Fruit fly (Drosophila melanogaster): ENCODE results near the gene Grl36b.

Grl36b gene

DNA sequence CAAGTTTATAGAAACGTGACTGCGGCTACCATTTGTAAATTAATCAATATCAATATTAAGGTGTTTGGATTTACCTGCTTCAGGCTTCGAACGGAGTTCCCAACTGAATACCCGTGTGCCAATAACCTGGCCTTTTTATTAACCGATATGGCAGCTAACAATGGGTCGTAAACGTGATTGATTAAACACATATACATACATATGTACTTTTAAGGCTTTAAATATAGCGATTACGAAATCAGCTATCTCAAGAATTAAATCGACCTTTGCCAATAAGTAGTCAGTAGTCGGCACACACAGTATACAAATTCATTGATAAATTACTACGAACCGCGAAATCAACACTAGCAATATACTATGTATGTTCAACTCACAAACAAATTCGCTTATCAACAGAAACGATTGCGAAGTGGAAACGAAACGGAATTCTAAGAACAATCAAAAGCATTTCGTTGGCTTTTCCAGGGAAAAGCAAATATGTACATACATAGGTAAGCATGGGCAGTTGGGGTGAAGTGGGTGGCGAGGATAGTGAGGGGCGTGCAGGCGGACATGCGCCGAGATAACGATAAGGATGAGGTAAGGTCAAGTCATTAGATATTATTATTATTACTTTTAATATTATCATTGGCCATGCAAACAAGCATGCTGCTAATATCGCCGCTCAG is 23.1 kb upstream of the Grl36b start (continued):
- TF ChIP-seq Opbp (GFP tag; IDR thresholded peaks at IDR 0.05; ENCODE audit: partially characterized antibody) (no peak), fd64A (GFP tag; optimal IDR thresholded peaks at IDR 0.05) (peak; percentile 87), jing (GFP tag; optimal IDR thresholded peaks at IDR 0.05) (peak; percentile 22), ap (GFP tag; IDR thresholded peaks at IDR 0.05) (no peak), CG9932 (GFP tag; IDR thresholded peaks at IDR 0.05) (0 out of 2 replicates have a peak, but pooled peaks have one; percentile 32), Stat92E (GFP tag; optimal IDR thresholded peaks at IDR 0.05) (peak in 1 of 3 experiments; percentile 88), lab (GFP tag; optimal IDR thresholded peaks at IDR 0.05) (peak; percentile 91), CG6791 (GFP tag; IDR thresholded peaks at IDR 0.05; ENCODE audit: partially characterized antibody) (no peak), Drgx (GFP tag; IDR thresholded peaks at IDR 0.05) (0 out of 2 replicates have a peak, but pooled peaks have one; percentile 14), CG4282 (GFP tag; optimal IDR thresholded peaks at IDR 0.05) (peak; percentile 15), hth (optimal IDR thresholded peaks at IDR 0.05) (no peak), CG7745 (tag; optimal IDR thresholded peaks at IDR 0.05) (peak; percentile 3), ranshi (GFP tag; IDR thresholded peaks at IDR 0.05) (0 out of 2 replicates have a peak, but pooled peaks have one; percentile 19), repo (GFP tag; optimal IDR thresholded peaks at IDR 0.05) (peak; percentile 42), ci (GFP tag; IDR thresholded peaks at IDR 0.05) (peak; percentile 87), CG18619 (GFP tag; optimal IDR thresholded peaks at IDR 0.05) (peak; percentile 56), CG9437 (GFP tag; optimal IDR thresholded peaks at IDR 0.05) (no peak), CG12236 (GFP tag; optimal IDR thresholded peaks at IDR 0.05) (peak; percentile 62), CG10431 (GFP tag; optimal IDR thresholded peaks at IDR 0.05) (peak; percentile 51), CG10462 (GFP tag; optimal IDR thresholded peaks at IDR 0.05) (peak; percentile 33), YL-1 (GFP tag; optimal IDR thresholded peaks at IDR 0.05) (peak; percentile 42), dpn (GFP tag; optimal IDR thresholded peaks at IDR 0.05) (peak; percentile 14 to 36), klu (GFP tag; IDR thresholded peaks at IDR 0.05) (no peak), CG9817 (tag; optimal IDR thresholded peaks at IDR 0.05) (peak; percentile 4), B-H2 (GFP tag; optimal IDR thresholded peaks at IDR 0.05) (peak; percentile 67), rib (GFP tag; IDR thresholded peaks at IDR 0.05) (peak; percentile 83), CG8924 (tag; optimal IDR thresholded peaks at IDR 0.05) (peak; percentile 11), toy (GFP tag; IDR thresholded peaks at IDR 0.05) (peak; percentile 23; the same call in 1 of the 2 replicates), danr (GFP tag; IDR thresholded peaks at IDR 0.05) (no peak), Bteb2 (GFP tag; optimal IDR thresholded peaks at IDR 0.05) (no peak), CG16813 (GFP tag; IDR thresholded peaks at IDR 0.05; ENCODE audit: partially characterized antibody) (no peak), lov (optimal IDR thresholded peaks at IDR 0.05) (no peak), lov (GFP tag; IDR thresholded peaks at IDR 0.05) (no peak), CG17568 (GFP tag; optimal IDR thresholded peaks at IDR 0.05) (peak; percentile 88), CG1792 (GFP tag; optimal IDR thresholded peaks at IDR 0.05) (peak; percentile 16), Hr51 (GFP tag; optimal IDR thresholded peaks at IDR 0.05) (peak in 1 of 2 experiments; percentile 45), Tbp (GFP tag; optimal IDR thresholded peaks at IDR 0.05) (no peak), CG17186 (GFP tag; optimal IDR thresholded peaks at IDR 0.05) (peak; percentile 42), kni (GFP tag; optimal IDR thresholded peaks at IDR 0.05) (peak; percentile 59), ATbp (GFP tag; optimal IDR thresholded peaks at IDR 0.05) (peak; percentile 87), CG10565 (GFP tag; optimal IDR thresholded peaks at IDR 0.05) (no peak), pho (GFP tag; optimal IDR thresholded peaks at IDR 0.05) (no peak), gce (GFP tag; IDR thresholded peaks at IDR 0.05) (peak; percentile 82), ato (GFP tag; IDR thresholded peaks at IDR 0.05; ENCODE audit: partially characterized antibody) (no peak), ab (GFP tag; optimal IDR thresholded peaks at IDR 0.05) (no peak), nom (GFP tag; optimal IDR thresholded peaks at IDR 0.05) (peak; percentile 25), Dp (GFP tag; optimal IDR thresholded peaks at IDR 0.05) (no peak), MTF-1 (GFP tag; optimal IDR thresholded peaks at IDR 0.05; ENCODE audit: borderline replicate concordance) (peak; percentile 91), nerfin-2 (GFP tag; IDR thresholded peaks at IDR 0.05; ENCODE audit: partially characterized antibody) (no peak)
